Worm (Caenorhabditis elegans) whole organism, late embryonic: ENCODE measurements around the gene F40F12.3.

Experiments
- ama-1 ChIP-seq: fragments of 150-350 bp; optimal IDR thresholded peaks from 2 replicates; lab custom pipeline; 2014
- ceh-18 ChIP-seq: sonication (generic microtip); optimal IDR thresholded peaks from 2 replicates; lab custom pipeline; 2016; ENCODE audit warnings: missing genetic modification characterization, missing compliant biosample characterization
- pqm-1 ChIP-seq: sonication (generic microtip); optimal IDR thresholded peaks from 2 replicates; lab custom pipeline; 2016; ENCODE audit warnings: missing genetic modification characterization, missing compliant biosample characterization

DNA sequence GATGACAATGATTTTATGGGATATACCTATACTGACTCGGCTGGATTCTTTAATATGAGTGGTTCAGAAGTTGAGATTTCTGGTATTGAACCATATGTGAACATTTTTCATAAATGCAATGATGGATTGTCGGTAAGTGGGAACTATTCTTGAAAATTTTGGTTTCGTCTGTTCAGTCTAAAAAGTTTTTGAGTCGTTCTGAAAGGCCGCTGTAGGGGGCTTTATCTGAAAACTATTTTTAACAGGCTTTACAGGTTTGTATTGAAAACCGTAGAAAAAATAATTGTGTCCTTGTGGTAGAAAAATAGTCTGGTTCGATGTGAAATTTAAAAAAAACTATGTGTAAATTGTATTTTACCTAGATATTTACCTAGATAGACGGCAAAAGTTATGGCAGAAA, 8.9 kb upstream of the F40F12.3 start:
- TF ChIP-seq ceh-18 (tag; lab: Kevin White, UChicago) = no peak
- TF ChIP-seq pqm-1 (tag; lab: Kevin White, UChicago) = no peak
- TF ChIP-seq ama-1 (lab: Kevin White, UChicago) = no peak
